Worm (Caenorhabditis elegans): ENCODE data around the gene F56D6.12.

ce11 chrIV:3921898-3922297, 14.0 kb downstream of the F56D6.12 start, which contains the start of gene clec-67:
- TF ChIP-seq elt-3 (tag; optimal IDR thresholded peaks at IDR 0.05) (no peak), lsy-2 (tag; optimal IDR thresholded peaks at IDR 0.05) (no peak), ces-1 (GFP tag; optimal IDR thresholded peaks at IDR 0.05) (no peak), elt-1 (tag; optimal IDR thresholded peaks at IDR 0.05; ENCODE audit: borderline replicate concordance, insufficient read depth) (no peak)

All from whole organism, mixed stage, embryonic.